Worm (Caenorhabditis elegans) whole organism, L4 larva: ENCODE results near the gene F38A5.2.

ENCODE experiments used
- F37D6.2 ChIP-seq: sonication (generic microtip); optimal IDR thresholded peaks from 2 replicates; lab custom pipeline; 2016; ENCODE audit warnings: mild to moderate bottlenecking, missing genetic modification characterization, missing compliant biosample characterization
- Y75B8A.6 ChIP-seq: fragments of 200-800 bp; sonication (Bioruptor generic); IDR thresholded peaks from 2 replicates; pipeline ENCODE4 v1.3.6; 2022; ENCODE audit warnings: missing genetic modification reagents, missing genetic modification characterization, missing compliant biosample characterization
- arid-1 ChIP-seq: fragments of 200-800 bp; sonication (Bioruptor generic); conservative IDR thresholded peaks from 2 replicates; pipeline ENCODE4 v1.3.6; 2022; ENCODE audit warnings: missing genetic modification reagents, missing genetic modification characterization, missing compliant biosample characterization
- ceh-20 ChIP-seq: fragments of 200-800 bp; sonication (Bioruptor generic); IDR thresholded peaks from 2 replicates; pipeline ENCODE4 v1.3.6; 2022; ENCODE audit warnings: missing genetic modification reagents, missing genetic modification characterization, missing compliant biosample characterization
- ceh-62 ChIP-seq: sonication (generic microtip); optimal IDR thresholded peaks from 2 replicates; lab custom pipeline; 2017; ENCODE audit warnings: missing biosample characterization, missing genetic modification characterization
- dmd-8 ChIP-seq: fragments of 200-800 bp; sonication (Bioruptor generic); IDR thresholded peaks from 2 replicates; pipeline ENCODE4 v1.3.6; 2022; ENCODE audit warnings: missing genetic modification characterization, missing compliant biosample characterization
- dpl-1 ChIP-seq: fragments of 150-350 bp; optimal IDR thresholded peaks from 2 replicates; lab custom pipeline; 2014; ENCODE audit warnings: missing biosample characterization, missing genetic modification reagents, missing genetic modification characterization
- duxl-1 ChIP-seq: sonication (generic microtip); optimal IDR thresholded peaks from 2 replicates; lab custom pipeline; 2016; ENCODE audit warnings: mild to moderate bottlenecking, missing genetic modification characterization, moderate library complexity, missing compliant biosample characterization; ENCODE audit not compliant: poor library complexity
- dve-1 ChIP-seq: sonication (generic microtip); optimal IDR thresholded peaks from 2 replicates; lab custom pipeline; 2017; ENCODE audit warnings: antibody characterized with exemption, mild to moderate bottlenecking, missing genetic modification characterization, missing compliant biosample characterization; ENCODE audit not compliant: insufficient read depth
- egl-43 ChIP-seq: fragments of 200-800 bp; sonication (Bioruptor generic); IDR thresholded peaks from 2 replicates; pipeline ENCODE4 v1.3.6; 2022; ENCODE audit warnings: missing genetic modification reagents, missing genetic modification characterization, missing compliant biosample characterization
- fkh-10 ChIP-seq: fragments of 150-350 bp; optimal IDR thresholded peaks from 2 replicates; lab custom pipeline; 2014; ENCODE audit warnings: missing biosample characterization, missing genetic modification reagents, missing genetic modification characterization
- gei-8 ChIP-seq: fragments of 200-800 bp; sonication (Bioruptor generic); optimal IDR thresholded peaks from 2 replicates; lab custom pipeline; 2018; ENCODE audit warnings: mild to moderate bottlenecking, missing genetic modification characterization, missing compliant biosample characterization
- hlh-30 ChIP-seq: sonication (generic microtip); optimal IDR thresholded peaks from 2 replicates; lab custom pipeline; 2017; ENCODE audit warnings: antibody characterized with exemption, mild to moderate bottlenecking, missing genetic modification characterization, missing compliant biosample characterization; ENCODE audit not compliant: insufficient read depth
- hmg-1.1 ChIP-seq: fragments of 200-800 bp; sonication (Bioruptor generic); IDR thresholded peaks from 2 replicates; pipeline ENCODE4 v1.3.6; 2022; ENCODE audit warnings: missing genetic modification reagents, missing genetic modification characterization, missing compliant biosample characterization
- lin-15B ChIP-seq: fragments of 150-350 bp; sonication (generic microtip); optimal IDR thresholded peaks from 3 replicates; lab custom pipeline; 2014; ENCODE audit warnings: missing biosample characterization, missing genetic modification characterization
- lin-38 ChIP-seq: fragments of 200-800 bp; sonication (Bioruptor generic); IDR thresholded peaks from 2 replicates; pipeline ENCODE4 v1.3.6; 2022; ENCODE audit warnings: missing genetic modification reagents, missing genetic modification characterization, missing compliant biosample characterization
- lsy-2 ChIP-seq, 2 experiments: fragments of 150-350 bp in 1 of 2; sonication (generic microtip) in 1 of 2; optimal IDR thresholded peaks; 2 replicates each; lab custom pipeline; 2014 to 2017; ENCODE audit warnings: missing biosample characterization in 2 of 2, missing genetic modification characterization in 2 of 2
- madf-9 ChIP-seq: fragments of 200-800 bp; sonication (Bioruptor generic); conservative IDR thresholded peaks from 2 replicates; pipeline ENCODE4 v1.3.6; 2022; ENCODE audit warnings: missing genetic modification reagents, missing genetic modification characterization, missing compliant biosample characterization
- mep-1 ChIP-seq: fragments of 150-350 bp; sonication (generic microtip); optimal IDR thresholded peaks from 3 replicates; lab custom pipeline; 2014; ENCODE audit warnings: missing biosample characterization, missing genetic modification characterization
- mxl-2 ChIP-seq: fragments of 200-800 bp; sonication (Bioruptor generic); conservative IDR thresholded peaks from 2 replicates; pipeline ENCODE4 v1.3.6; 2022; ENCODE audit warnings: missing genetic modification reagents, missing genetic modification characterization, missing compliant biosample characterization
- nhr-10 ChIP-seq: fragments of 150-350 bp; optimal IDR thresholded peaks from 2 replicates; lab custom pipeline; 2014; ENCODE audit warnings: missing biosample characterization, missing genetic modification characterization
- nhr-111 ChIP-seq: fragments of 200-800 bp; sonication (Bioruptor generic); optimal IDR thresholded peaks from 2 replicates; lab custom pipeline; 2018; ENCODE audit warnings: mild to moderate bottlenecking, missing genetic modification characterization, missing compliant biosample characterization
- nhr-41 ChIP-seq: fragments of 200-800 bp; sonication (Bioruptor generic); IDR thresholded peaks from 2 replicates; pipeline ENCODE4 v1.3.6; 2022; ENCODE audit warnings: missing genetic modification reagents, missing genetic modification characterization, missing compliant biosample characterization
- nhr-42 ChIP-seq: fragments of 200-800 bp; sonication (Bioruptor generic); IDR thresholded peaks from 2 replicates; pipeline ENCODE4 v1.3.6; 2022; ENCODE audit warnings: missing genetic modification characterization, missing compliant biosample characterization
- nhr-6 ChIP-seq: fragments of 150-350 bp; optimal IDR thresholded peaks from 2 replicates; lab custom pipeline; 2014; ENCODE audit warnings: missing biosample characterization, missing genetic modification characterization
- pha-4 ChIP-seq, 2 experiments: fragments of 150-350 bp in 1 of 2; fragments of 200-800 bp in 1 of 2; sonication (Bioruptor generic) in 1 of 2; IDR thresholded peaks in 1 of 2; optimal IDR thresholded peaks in 1 of 2; 2 replicates each; pipeline versions ENCODE4 v1.3.6 to Lab custom; 2014 to 2022; ENCODE audit warnings: missing genetic modification characterization in 2 of 2, missing genetic modification reagents in 2 of 2, missing biosample characterization in 1 of 2, missing compliant biosample characterization in 1 of 2
- php-3 ChIP-seq: fragments of 200-800 bp; sonication (Bioruptor generic); IDR thresholded peaks from 2 replicates; pipeline ENCODE4 v1.3.6; 2022; ENCODE audit warnings: missing genetic modification reagents, missing genetic modification characterization, missing compliant biosample characterization
- rbr-2 ChIP-seq: sonication (generic microtip); optimal IDR thresholded peaks from 2 replicates; lab custom pipeline; 2016; ENCODE audit warnings: missing genotype, missing genetic modification characterization, missing compliant biosample characterization
- saeg-2 ChIP-seq: fragments of 200-800 bp; sonication (Bioruptor generic); IDR thresholded peaks from 2 replicates; pipeline ENCODE4 v1.3.6; 2022; ENCODE audit warnings: missing genetic modification reagents, missing genetic modification characterization, missing compliant biosample characterization
- set-16 ChIP-seq: fragments of 200-800 bp; sonication (Bioruptor generic); IDR thresholded peaks from 2 replicates; pipeline ENCODE4 v1.3.6; 2022; ENCODE audit warnings: missing genetic modification reagents, missing genetic modification characterization, missing compliant biosample characterization
- snpc-1.2 ChIP-seq: fragments of 200-800 bp; sonication (Bioruptor generic); IDR thresholded peaks from 2 replicates; pipeline ENCODE4 v1.3.6; 2022; ENCODE audit warnings: missing genetic modification reagents, missing genetic modification characterization, missing compliant biosample characterization
- spr-1 ChIP-seq: sonication (generic microtip); optimal IDR thresholded peaks from 2 replicates; lab custom pipeline; 2016; ENCODE audit warnings: mild to moderate bottlenecking, missing genetic modification characterization, missing compliant biosample characterization
- spr-3 ChIP-seq: fragments of 200-800 bp; sonication (Bioruptor generic); optimal IDR thresholded peaks from 2 replicates; lab custom pipeline; 2018; ENCODE audit warnings: mild to moderate bottlenecking, missing genetic modification characterization, missing compliant biosample characterization
- tag-97 ChIP-seq: fragments of 200-800 bp; sonication (Bioruptor generic); IDR thresholded peaks from 2 replicates; pipeline ENCODE4 v1.3.6; 2022; ENCODE audit warnings: missing genetic modification characterization, missing compliant biosample characterization
- unc-130 ChIP-seq: sonication (generic microtip); optimal IDR thresholded peaks from 2 replicates; lab custom pipeline; 2016; ENCODE audit warnings: missing genetic modification reagents, missing genetic modification characterization, missing compliant biosample characterization
- unc-62 ChIP-seq, 3 experiments: fragments of 150-350 bp in 1 of 3; sonication (generic microtip); optimal IDR thresholded peaks in 2 of 3; peaks in 1 of 3; 1 replicate in 1 of 3; 2 replicates in 2 of 3; lab custom pipeline; 2014 to 2017; ENCODE audit warnings: missing biosample characterization in 3 of 3, missing genetic modification characterization in 3 of 3, missing genetic modification reagents in 3 of 3, missing genotype in 1 of 3
- zfp-3 ChIP-seq: fragments of 200-800 bp; sonication (Bioruptor generic); conservative IDR thresholded peaks from 2 replicates; pipeline ENCODE4 v1.3.6; 2022; ENCODE audit warnings: missing genetic modification reagents, missing genetic modification characterization, missing compliant biosample characterization
- zip-2 ChIP-seq: fragments of 150-350 bp; optimal IDR thresholded peaks from 2 replicates; lab custom pipeline; 2014; ENCODE audit warnings: missing biosample characterization, missing genetic modification characterization
- ztf-11 ChIP-seq: fragments of 150-350 bp; optimal IDR thresholded peaks from 2 replicates; lab custom pipeline; 2014; ENCODE audit warnings: missing biosample characterization, missing genetic modification characterization
- ztf-7 ChIP-seq: fragments of 150-350 bp; optimal IDR thresholded peaks from 2 replicates; lab custom pipeline; 2014; ENCODE audit warnings: missing biosample characterization, missing genetic modification characterization

Gene F38A5.2

ce11 chrIV:6548609-6549008, 36.6 kb downstream of the F38A5.2 start, which contains the start of gene fan-1:
Gene fan-1, plus strand, starts transcription at chrIV:6548686.
- TF ChIP-seq egl-43 (GFP tag; lab: Robert Waterston, UW) (no peak), rbr-2 (tag; lab: Kevin White, UChicago) (no peak), snpc-1.2 (GFP tag; lab: Robert Waterston, UW) (peak; percentile 57; the same call in 1 of the 2 replicates), spr-3 (GFP tag; lab: Kevin White, UChicago) (no peak), ztf-11 (tag; lab: Kevin White, UChicago) (no peak), pha-4 (GFP tag; IDR thresholded peaks at IDR 0.05; lab: Robert Waterston, UW) (no peak), pha-4 (tag; optimal IDR thresholded peaks at IDR 0.05; lab: Kevin White, UChicago) (no peak), fkh-10 (GFP tag; lab: Kevin White, UChicago) (no peak), mxl-2 (no peak), hmg-1.1 (GFP tag; lab: Robert Waterston, UW) (peak; percentile 51), tag-97 (no peak), F37D6.2 (tag; lab: Kevin White, UChicago) (peak; percentile 2), spr-1 (tag; lab: Kevin White, UChicago) (no peak), nhr-41 (no peak), madf-9 (GFP tag; lab: Robert Waterston, UW) (no peak), php-3 (no peak), dpl-1 (GFP tag; lab: Kevin White, UChicago) (peak; percentile 94), lin-15B (no peak), unc-130 (GFP tag; lab: Kevin White, UChicago) (no peak), nhr-42 (0 out of 2 replicates have a peak, but pooled peaks have one; percentile 30), nhr-111 (no peak), lin-38 (GFP tag; lab: Robert Waterston, UW) (peak; percentile 91), set-16 (GFP tag; lab: Robert Waterston, UW) (no peak), ceh-20 (GFP tag; lab: Robert Waterston, UW) (no peak), zip-2 (tag; lab: Kevin White, UChicago) (no peak), dve-1 (peak; percentile 60), unc-62 (GFP tag; optimal IDR thresholded peaks at IDR 0.05 in 1 of 2; lab: Kevin White, UChicago) (peak in 1 of 2 experiments; percentile 79), unc-62 (tag; optimal IDR thresholded peaks at IDR 0.05; lab: Kevin White, UChicago) (no peak), nhr-10 (tag; lab: Kevin White, UChicago) (no peak), dmd-8 (no peak), arid-1 (GFP tag; lab: Robert Waterston, UW) (no peak), nhr-6 (tag; lab: Kevin White, UChicago) (peak; percentile 53), ceh-62 (tag; lab: Kevin White, UChicago) (no peak), mep-1 (peak; percentile 28), gei-8 (GFP tag; lab: Kevin White, UChicago) (no peak), lsy-2 (tag; optimal IDR thresholded peaks at IDR 0.05; lab: Kevin White, UChicago) (peak in 1 of 2 experiments; percentile 70), hlh-30 (peak; percentile 19)

DNA sequence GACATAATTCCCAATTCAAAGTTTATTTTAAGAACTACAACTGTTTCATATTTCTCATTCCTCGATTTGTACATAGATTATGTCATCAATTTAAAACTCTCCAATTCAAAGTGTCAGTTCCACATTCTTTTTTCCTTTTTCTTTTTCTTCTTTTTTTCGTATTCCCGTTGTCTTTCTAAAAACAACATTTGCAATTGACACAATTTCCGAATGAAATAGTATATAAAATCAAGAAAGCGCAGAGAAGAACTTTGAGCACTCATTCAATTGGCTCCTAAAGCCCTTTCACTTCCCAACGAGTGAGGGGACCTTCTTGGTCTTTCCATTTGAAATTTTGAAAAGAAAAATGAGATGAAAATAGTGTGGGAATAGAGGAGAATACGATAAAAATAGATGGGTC, 37.8 kb downstream of the F38A5.2 start:
- TF ChIP-seq ztf-7 (tag; lab: Kevin White, UChicago) (no peak), saeg-2 (GFP tag; lab: Robert Waterston, UW) (no peak), fkh-10 (GFP tag; lab: Kevin White, UChicago) (peak; percentile 25), Y75B8A.6 (GFP tag; lab: Robert Waterston, UW) (no peak), duxl-1 (no peak), gei-8 (GFP tag; lab: Kevin White, UChicago) (no peak), zfp-3 (no peak)
